Fruit fly (Drosophila melanogaster) whole organism, embryonic: ENCODE results near the gene CG15043.

Experiments
- Bgb ChIP-seq: fragments of 200-800 bp; sonication (Bioruptor generic); IDR thresholded peaks from 2 replicates; pipeline ENCODE4 v1.3.6; 2022; ENCODE audit warnings: missing biosample characterization, missing genetic modification characterization; ENCODE audit not compliant: partially characterized antibody
- CG10431 ChIP-seq: fragments of 200-800 bp; sonication (Bioruptor generic); optimal IDR thresholded peaks from 3 replicates; lab custom pipeline; 2018; ENCODE audit warnings: missing biosample characterization, mild to moderate bottlenecking, missing genetic modification characterization
- CG11247 ChIP-seq: fragments of 200-800 bp; sonication (Bioruptor generic); IDR thresholded peaks from 2 replicates; pipeline ENCODE4 v1.3.6; 2022; ENCODE audit warnings: missing biosample characterization, missing genetic modification characterization
- CG11504 ChIP-seq: fragments of 200-800 bp; sonication (Bioruptor generic); optimal IDR thresholded peaks from 3 replicates; lab custom pipeline; 2019; ENCODE audit warnings: missing biosample characterization, mild to moderate bottlenecking, missing genetic modification characterization, moderate library complexity
- CG12071 ChIP-seq: fragments of 200-800 bp; sonication (Bioruptor generic); optimal IDR thresholded peaks from 3 replicates; lab custom pipeline; 2018; ENCODE audit warnings: missing biosample characterization, mild to moderate bottlenecking, missing genetic modification characterization
- CG13775 ChIP-seq: fragments of 200-800 bp; sonication (Bioruptor generic); optimal IDR thresholded peaks from 3 replicates; lab custom pipeline; 2017; ENCODE audit warnings: missing biosample characterization, mild to moderate bottlenecking, missing genetic modification characterization
- CG14014 ChIP-seq: fragments of 200-800 bp; sonication (Bioruptor generic); IDR thresholded peaks from 2 replicates; pipeline ENCODE4 v1.3.6; 2022; ENCODE audit warnings: missing biosample characterization, missing genetic modification characterization
- CG15073 ChIP-seq: fragments of 200-800 bp; sonication (Bioruptor generic); optimal IDR thresholded peaks from 2 replicates; lab custom pipeline; 2016; ENCODE audit warnings: missing biosample characterization, missing genetic modification characterization
- CG1792 ChIP-seq: fragments of 200-800 bp; sonication (Bioruptor generic); optimal IDR thresholded peaks from 2 replicates; lab custom pipeline; 2016; ENCODE audit warnings: missing biosample characterization, missing genetic modification characterization
- CG18011 ChIP-seq: fragments of 200-800 bp; sonication (Bioruptor generic); optimal IDR thresholded peaks from 2 replicates; lab custom pipeline; 2017; ENCODE audit warnings: missing biosample characterization, missing genetic modification characterization, mild to moderate bottlenecking, moderate library complexity, missing genotype
- CG2116 ChIP-seq: fragments of 200-800 bp; sonication (Bioruptor generic); optimal IDR thresholded peaks from 3 replicates; lab custom pipeline; 2018; ENCODE audit warnings: missing biosample characterization, mild to moderate bottlenecking, missing genetic modification characterization
- CG32772 ChIP-seq: fragments of 200-800 bp; sonication (Bioruptor generic); IDR thresholded peaks from 2 replicates; pipeline ENCODE4 v1.3.6; 2022; ENCODE audit warnings: missing biosample characterization, missing genetic modification characterization
- CG3847 ChIP-seq: fragments of 200-800 bp; sonication (Bioruptor generic); IDR thresholded peaks from 2 replicates; pipeline ENCODE4 v1.3.6; 2022; ENCODE audit warnings: missing biosample characterization, missing genetic modification characterization
- CG43689 ChIP-seq: fragments of 200-800 bp; sonication (Bioruptor generic); IDR thresholded peaks from 2 replicates; pipeline ENCODE4 v1.3.6; 2022; ENCODE audit warnings: missing biosample characterization, missing genetic modification characterization
- CG4617 ChIP-seq: fragments of 200-800 bp; sonication (Bioruptor generic); optimal IDR thresholded peaks from 3 replicates; lab custom pipeline; 2016; ENCODE audit warnings: missing biosample characterization, missing genetic modification characterization, borderline replicate concordance
- CG4730 ChIP-seq: fragments of 200-800 bp; sonication (Bioruptor generic); IDR thresholded peaks from 2 replicates; pipeline ENCODE4 v1.3.6; 2022; ENCODE audit warnings: missing biosample characterization, missing genetic modification characterization
- CG6813 ChIP-seq: fragments of 200-800 bp; sonication (Bioruptor generic); optimal IDR thresholded peaks from 2 replicates; lab custom pipeline; 2017; ENCODE audit warnings: missing biosample characterization, missing genetic modification characterization, mild to moderate bottlenecking, moderate library complexity, missing genetic modification reagents
- CG9797 ChIP-seq: fragments of 200-800 bp; sonication (Bioruptor generic); optimal IDR thresholded peaks from 3 replicates; lab custom pipeline; 2018; ENCODE audit warnings: missing biosample characterization, mild to moderate bottlenecking, missing genetic modification characterization
- CG9932 ChIP-seq: fragments of 200-800 bp; sonication (Bioruptor generic); IDR thresholded peaks from 2 replicates; pipeline ENCODE4 v1.3.6; 2022; ENCODE audit warnings: missing biosample characterization, missing genetic modification characterization
- D ChIP-seq, 2 experiments: fragments of 200-800 bp in 1 of 2; fragments of >200 bp in 1 of 2; sonication (Bioruptor generic) in 1 of 2; optimal IDR thresholded peaks; 2 replicates in 1 of 2; 3 replicates in 1 of 2; lab custom pipeline; 2017; ENCODE audit warnings: mild to moderate bottlenecking in 1 of 2, missing biosample characterization in 1 of 2, missing genetic modification characterization in 1 of 2, missing genetic modification reagents in 1 of 2
- Dp ChIP-seq: fragments of 200-800 bp; sonication (Bioruptor generic); optimal IDR thresholded peaks from 2 replicates; lab custom pipeline; 2018; ENCODE audit warnings: missing biosample characterization, mild to moderate bottlenecking, missing genetic modification characterization, moderate library complexity
- Drgx ChIP-seq: fragments of 200-800 bp; sonication (Bioruptor generic); IDR thresholded peaks from 2 replicates; pipeline ENCODE4 v1.3.6; 2022; ENCODE audit warnings: missing biosample characterization, missing genetic modification characterization
- Fer3 ChIP-seq: fragments of 200-800 bp; sonication (Bioruptor generic); optimal IDR thresholded peaks from 2 replicates; lab custom pipeline; 2018; ENCODE audit warnings: missing biosample characterization, mild to moderate bottlenecking, missing genetic modification characterization, moderate library complexity
- Gsc ChIP-seq: fragments of 200-800 bp; sonication (Bioruptor generic); IDR thresholded peaks from 2 replicates; pipeline ENCODE4 v1.3.6; 2022; ENCODE audit warnings: missing biosample characterization, missing genetic modification characterization
- Gug ChIP-seq: fragments of 200-800 bp; sonication (Bioruptor generic); IDR thresholded peaks from 4 replicates; pipeline ENCODE4 v1.3.6; 2022; ENCODE audit warnings: missing biosample characterization, missing genetic modification characterization
- H15 ChIP-seq: fragments of 200-800 bp; sonication (Bioruptor generic); IDR thresholded peaks from 3 replicates; pipeline ENCODE4 v1.3.6; 2022; ENCODE audit warnings: missing biosample characterization, missing genetic modification characterization
- NFAT ChIP-seq: fragments of 200-800 bp; sonication (Bioruptor generic); IDR thresholded peaks from 2 replicates; pipeline ENCODE4 v1.3.6; 2022; ENCODE audit warnings: missing biosample characterization, missing genetic modification characterization
- Rfx ChIP-seq: fragments of 200-800 bp; sonication (Bioruptor generic); IDR thresholded peaks from 2 replicates; pipeline ENCODE4 v1.3.6; 2022; ENCODE audit warnings: missing biosample characterization, missing genetic modification characterization
- Taf1 ChIP-seq: fragments of 200-800 bp; sonication (Bioruptor generic); IDR thresholded peaks from 2 replicates; pipeline ENCODE4 v1.3.6; 2022; ENCODE audit warnings: missing biosample characterization, missing genetic modification characterization
- Usf ChIP-seq: fragments of 200-800 bp; sonication (Bioruptor generic); optimal IDR thresholded peaks from 2 replicates; lab custom pipeline; 2017; ENCODE audit warnings: missing genotype, missing biosample characterization, missing genetic modification characterization
- bowl ChIP-seq: fragments of 200-800 bp; sonication (Bioruptor generic); IDR thresholded peaks from 2 replicates; pipeline ENCODE4 v1.3.6; 2022; ENCODE audit warnings: missing biosample characterization, missing genetic modification characterization
- crol ChIP-seq: fragments of 200-800 bp; sonication (Bioruptor generic); IDR thresholded peaks from 2 replicates; pipeline ENCODE4 v1.3.6; 2022; ENCODE audit warnings: missing biosample characterization, missing genetic modification characterization
- dysf ChIP-seq: fragments of 200-800 bp; sonication (Bioruptor generic); IDR thresholded peaks from 3 replicates; pipeline ENCODE4 v1.3.6; 2022; ENCODE audit warnings: missing biosample characterization, missing genetic modification characterization
- gfzf ChIP-seq: fragments of 200-800 bp; sonication (Bioruptor generic); optimal IDR thresholded peaks from 2 replicates; lab custom pipeline; 2016; ENCODE audit warnings: missing biosample characterization, mild to moderate bottlenecking, missing genetic modification characterization, moderate library complexity
- gro ChIP-seq: fragments of 200-800 bp; sonication (Bioruptor generic); optimal IDR thresholded peaks from 2 replicates; lab custom pipeline; 2016; ENCODE audit warnings: missing biosample characterization, missing genetic modification characterization
- ind ChIP-seq: fragments of 200-800 bp; sonication (Bioruptor generic); optimal IDR thresholded peaks from 3 replicates; lab custom pipeline; 2016; ENCODE audit warnings: missing biosample characterization, missing genetic modification characterization
- insv ChIP-seq, 2 experiments: fragments of 200-800 bp; sonication (Bioruptor generic); optimal IDR thresholded peaks; 3 replicates each; lab custom pipeline; 2016 to 2018; ENCODE audit warnings: missing biosample characterization in 2 of 2, missing genetic modification characterization in 2 of 2
- odd ChIP-seq: fragments of 200-800 bp; sonication (Bioruptor generic); optimal IDR thresholded peaks from 2 replicates; lab custom pipeline; 2017; ENCODE audit warnings: missing biosample characterization, mild to moderate bottlenecking, missing genetic modification characterization
- rib ChIP-seq: fragments of 200-800 bp; sonication (Bioruptor generic); IDR thresholded peaks from 2 replicates; pipeline ENCODE4 v1.3.6; 2022; ENCODE audit warnings: missing biosample characterization, missing genetic modification characterization
- scrt ChIP-seq: fragments of 200-800 bp; sonication (Bioruptor generic); optimal IDR thresholded peaks from 2 replicates; lab custom pipeline; 2018; ENCODE audit warnings: missing biosample characterization, mild to moderate bottlenecking, missing genetic modification characterization, moderate library complexity
- sob ChIP-seq: fragments of 200-800 bp; sonication (Bioruptor generic); IDR thresholded peaks from 2 replicates; pipeline ENCODE4 v1.3.6; 2022; ENCODE audit warnings: missing biosample characterization, missing genetic modification characterization
- ttk ChIP-seq: fragments of 200-800 bp; sonication (Bioruptor generic); IDR thresholded peaks from 2 replicates; pipeline ENCODE4 v2.1.2; 2022; ENCODE audit warnings: missing biosample characterization, missing genetic modification characterization
- tup ChIP-seq: fragments of 200-800 bp; sonication (Bioruptor generic); optimal IDR thresholded peaks from 2 replicates; lab custom pipeline; 2016; ENCODE audit warnings: missing biosample characterization, mild to moderate bottlenecking, missing genetic modification characterization, moderate library complexity

Gene CG15043

dm6 chrX:18515205-18515921 is 21.4 kb upstream of the CG15043 start, which contains the start of the genes Bx and HisRS (continued):
- TF ChIP-seq CG32772 (no peak), CG1792 (no peak), CG13775 (GFP tag; lab: Kevin White, UChicago) (no peak), tup (GFP tag; lab: Kevin White, UChicago) (no peak), gfzf (GFP tag; lab: Kevin White, UChicago) (peak; percentile 82), H15 (no peak), CG2116 (peak; percentile 25), crol (GFP tag; lab: Robert Waterston, UW) (peak; percentile 82), Taf1 (GFP tag; lab: Robert Waterston, UW) (no peak), gro (GFP tag; lab: Kevin White, UChicago) (peak; percentile 37), CG9932 (no peak; the same call in 1 of the 2 replicates), CG10431 (GFP tag; lab: Kevin White, UChicago) (no peak), CG15073 (GFP tag; lab: Kevin White, UChicago) (no peak), CG18011 (GFP tag; lab: Kevin White, UChicago) (no peak), scrt (no peak), CG4617 (GFP tag; lab: Kevin White, UChicago) (peak; percentile 1), Gsc (GFP tag; lab: Robert Waterston, UW) (no peak), bowl (GFP tag; lab: Robert Waterston, UW) (no peak), rib (GFP tag; lab: Robert Waterston, UW) (peak; percentile 95), CG12071 (GFP tag; lab: Kevin White, UChicago) (no peak), NFAT (GFP tag; lab: Robert Waterston, UW) (no peak), Fer3 (tag; lab: Kevin White, UChicago) (no peak), CG4730 (no peak), Drgx (no peak), sob (GFP tag; lab: Robert Waterston, UW) (no peak), CG6813 (no peak), Gug (GFP tag; lab: Robert Waterston, UW) (peak; percentile 27; the same call in 1 of the 4 replicates), ind (GFP tag; lab: Kevin White, UChicago) (no peak)

- TF ChIP-seq CG3847 (GFP tag; lab: Robert Waterston, UW), result no peak
- no peak for TF ChIP-seq D (optimal IDR thresholded peaks at IDR 0.05; lab: Kevin White, UChicago)
- no peak for TF ChIP-seq D (GFP tag; optimal IDR thresholded peaks at IDR 0.05; lab: Kevin White, UChicago)
- TF ChIP-seq CG11504 (tag; lab: Kevin White, UChicago), result no peak
- no peak for TF ChIP-seq Bgb (GFP tag; lab: Robert Waterston, UW)
- no peak for TF ChIP-seq odd (GFP tag; lab: Kevin White, UChicago)
- no peak for TF ChIP-seq CG11247 (GFP tag; lab: Robert Waterston, UW)
- no peak for TF ChIP-seq Rfx (GFP tag; lab: Robert Waterston, UW)
- no peak for TF ChIP-seq Usf (GFP tag; lab: Kevin White, UChicago)
- TF ChIP-seq CG9797 (GFP tag; lab: Kevin White, UChicago), result no peak
- no peak for TF ChIP-seq insv (GFP tag; optimal IDR thresholded peaks at IDR 0.05; lab: Kevin White, UChicago)
- no peak for TF ChIP-seq ttk (GFP tag; lab: Robert Waterston, UW)
- no peak for TF ChIP-seq CG14014 (GFP tag; lab: Robert Waterston, UW)
- TF ChIP-seq CG43689 (GFP tag; lab: Robert Waterston, UW), result no peak
- no peak for TF ChIP-seq dysf (GFP tag; lab: Robert Waterston, UW)
- TF ChIP-seq Dp, result no peak
Observed at dm6 chrX:18514767-18515166, 20.8 kb upstream of the CG15043 start, which contains the start of gene CG6470. Gene CG6470, minus strand, starts transcription at chrX:18514867.
